Fruit fly (Drosophila melanogaster) whole organism, prepupa: Measurements from ENCODE around the gene CG34393.

ENCODE experiments used
- Blimp-1 ChIP-seq: fragments of 200-800 bp; sonication (Bioruptor generic); optimal IDR thresholded peaks from 3 replicates; lab custom pipeline; 2017; ENCODE audit warnings: missing biosample characterization, missing genetic modification characterization, mild to moderate bottlenecking, moderate library complexity, missing genetic modification reagents
- CG10631 ChIP-seq: fragments of 200-800 bp; sonication (Bioruptor generic); optimal IDR thresholded peaks from 2 replicates; lab custom pipeline; 2016; ENCODE audit warnings: missing biosample characterization, missing genetic modification characterization
- CG11294 ChIP-seq: fragments of 200-800 bp; sonication (Bioruptor generic); IDR thresholded peaks from 2 replicates; pipeline ENCODE4 v1.3.6; 2022; ENCODE audit warnings: missing biosample characterization, missing genetic modification characterization
- CG11762 ChIP-seq: fragments of 200-800 bp; sonication (Bioruptor generic); optimal IDR thresholded peaks from 3 replicates; lab custom pipeline; 2016; ENCODE audit warnings: missing biosample characterization, missing genetic modification characterization; ENCODE audit not compliant: insufficient read depth
- CG15336 ChIP-seq: fragments of 200-800 bp; sonication (Bioruptor generic); IDR thresholded peaks from 2 replicates; pipeline ENCODE4 v1.3.6; 2022; ENCODE audit warnings: missing biosample characterization, missing genetic modification characterization
- CG3032 ChIP-seq: fragments of 200-800 bp; optimal IDR thresholded peaks from 2 replicates; lab custom pipeline; 2019; ENCODE audit warnings: missing biosample characterization, mild to moderate bottlenecking, missing genetic modification characterization, moderate library complexity
- CG32006 ChIP-seq: fragments of 200-800 bp; sonication (Bioruptor generic); optimal IDR thresholded peaks from 3 replicates; lab custom pipeline; 2017; ENCODE audit warnings: missing biosample characterization, mild to moderate bottlenecking, missing genetic modification characterization
- CG34406 ChIP-seq: fragments of 200-800 bp; sonication (Bioruptor generic); optimal IDR thresholded peaks from 3 replicates; lab custom pipeline; 2016; ENCODE audit warnings: missing biosample characterization, missing genetic modification characterization
- CG3919 ChIP-seq: fragments of 200-800 bp; sonication (Bioruptor generic); optimal IDR thresholded peaks from 3 replicates; lab custom pipeline; 2016; ENCODE audit warnings: missing biosample characterization, missing genetic modification characterization
- CG4318 ChIP-seq: fragments of 200-800 bp; sonication (Bioruptor generic); optimal IDR thresholded peaks from 3 replicates; lab custom pipeline; 2017; ENCODE audit warnings: missing biosample characterization, mild to moderate bottlenecking, missing genetic modification characterization
- CG6163 ChIP-seq: fragments of 200-800 bp; sonication (Bioruptor generic); IDR thresholded peaks from 3 replicates; pipeline ENCODE4 v1.3.6; 2022; ENCODE audit warnings: missing biosample characterization, missing genetic modification characterization
- CG6792 ChIP-seq: fragments of 200-800 bp; sonication (Bioruptor generic); optimal IDR thresholded peaks from 3 replicates; lab custom pipeline; 2016; ENCODE audit warnings: missing biosample characterization, missing genetic modification characterization
- CG6808 ChIP-seq: fragments of 200-800 bp; sonication (Bioruptor generic); optimal IDR thresholded peaks from 3 replicates; lab custom pipeline; 2017; ENCODE audit warnings: missing biosample characterization, missing genetic modification characterization, mild to moderate bottlenecking, moderate library complexity, missing genetic modification reagents
- CG6854 ChIP-seq: fragments of 200-800 bp; sonication (Bioruptor generic); optimal IDR thresholded peaks from 2 replicates; lab custom pipeline; 2017; ENCODE audit warnings: missing biosample characterization, mild to moderate bottlenecking, missing genetic modification characterization
- CG7368 ChIP-seq: fragments of 200-800 bp; sonication (Bioruptor generic); optimal IDR thresholded peaks from 3 replicates; lab custom pipeline; 2016; ENCODE audit warnings: missing biosample characterization, missing genetic modification characterization
- CG8119 ChIP-seq: fragments of 200-800 bp; sonication (Bioruptor generic); IDR thresholded peaks from 3 replicates; pipeline ENCODE4 v1.3.6; 2022; ENCODE audit warnings: missing biosample characterization, missing genetic modification characterization
- CG8319 ChIP-seq: fragments of 200-800 bp; sonication (Bioruptor generic); optimal IDR thresholded peaks from 3 replicates; lab custom pipeline; 2016; ENCODE audit warnings: missing biosample characterization, missing genetic modification characterization
- CG8632 ChIP-seq: fragments of 200-800 bp; sonication (Bioruptor generic); optimal IDR thresholded peaks from 3 replicates; lab custom pipeline; 2016; ENCODE audit warnings: missing biosample characterization, missing genetic modification characterization
- Eip75B ChIP-seq: fragments of 200-800 bp; sonication (Bioruptor generic); optimal IDR thresholded peaks from 3 replicates; lab custom pipeline; 2016; ENCODE audit warnings: missing biosample characterization, missing genetic modification characterization
- Eip78C ChIP-seq: fragments of 200-800 bp; sonication (Bioruptor generic); peaks from one replicate; lab custom pipeline; 2016; ENCODE audit warnings: missing biosample characterization, missing genetic modification characterization
- Eip93F ChIP-seq: fragments of 200-800 bp; sonication (Bioruptor generic); optimal IDR thresholded peaks from 2 replicates; lab custom pipeline; 2016; ENCODE audit warnings: missing biosample characterization, mild to moderate bottlenecking, missing genetic modification characterization
- Ets21C ChIP-seq: fragments of 200-800 bp; sonication (Bioruptor generic); optimal IDR thresholded peaks from 3 replicates; lab custom pipeline; 2016; ENCODE audit warnings: missing biosample characterization, missing genetic modification characterization
- Gug ChIP-seq: fragments of 200-800 bp; sonication (Bioruptor generic); IDR thresholded peaks from 2 replicates; pipeline ENCODE4 v1.3.6; 2022; ENCODE audit warnings: missing biosample characterization, missing genetic modification characterization
- Hr38 ChIP-seq: sonication (Bioruptor generic); optimal IDR thresholded peaks from 2 replicates; lab custom pipeline; 2016; ENCODE audit warnings: missing biosample characterization, missing genetic modification characterization
- Hr39 ChIP-seq: fragments of 200-800 bp; sonication (Bioruptor generic); optimal IDR thresholded peaks from 2 replicates; lab custom pipeline; 2016; ENCODE audit warnings: missing biosample characterization, missing genetic modification characterization
- Hr4 ChIP-seq: fragments of 200-800 bp; sonication (Bioruptor generic); optimal IDR thresholded peaks from 3 replicates; lab custom pipeline; 2016; ENCODE audit warnings: missing biosample characterization, missing genetic modification characterization
- Lpt ChIP-seq: fragments of 200-800 bp; sonication (Bioruptor generic); optimal IDR thresholded peaks from 3 replicates; lab custom pipeline; 2016; ENCODE audit warnings: missing biosample characterization, missing genetic modification characterization
- OdsH ChIP-seq: fragments of 200-800 bp; sonication (Bioruptor generic); optimal IDR thresholded peaks from 3 replicates; lab custom pipeline; 2016; ENCODE audit warnings: missing biosample characterization, missing genetic modification characterization
- Smox ChIP-seq: fragments of 200-800 bp; sonication (Bioruptor generic); optimal IDR thresholded peaks from 3 replicates; lab custom pipeline; 2016; ENCODE audit warnings: missing biosample characterization, missing genetic modification characterization
- achi ChIP-seq: fragments of 200-800 bp; sonication (Bioruptor generic); optimal IDR thresholded peaks from 3 replicates; lab custom pipeline; 2016; ENCODE audit warnings: missing biosample characterization, missing genetic modification characterization
- acj6 ChIP-seq: fragments of 200-800 bp; sonication (Bioruptor generic); optimal IDR thresholded peaks from 3 replicates; lab custom pipeline; 2016; ENCODE audit warnings: missing biosample characterization, missing genetic modification characterization
- dac ChIP-seq: fragments of 200-800 bp; sonication (Bioruptor generic); optimal IDR thresholded peaks from 2 replicates; lab custom pipeline; 2017; ENCODE audit warnings: missing biosample characterization, mild to moderate bottlenecking, missing genetic modification characterization
- eg ChIP-seq: fragments of 200-800 bp; sonication (Bioruptor generic); IDR thresholded peaks from 3 replicates; pipeline ENCODE4 v1.3.6; 2022; ENCODE audit warnings: missing biosample characterization, missing genetic modification characterization
- esn ChIP-seq: fragments of 200-800 bp; sonication (Bioruptor generic); optimal IDR thresholded peaks from 2 replicates; lab custom pipeline; 2016; ENCODE audit warnings: missing biosample characterization, mild to moderate bottlenecking, missing genetic modification characterization, moderate library complexity
- fd59A ChIP-seq: fragments of 200-800 bp; sonication (Bioruptor generic); optimal IDR thresholded peaks from 2 replicates; lab custom pipeline; 2017; ENCODE audit warnings: missing biosample characterization, mild to moderate bottlenecking, missing genetic modification characterization, missing genetic modification reagents
- fkh ChIP-seq: fragments of 200-800 bp; sonication (Bioruptor generic); optimal IDR thresholded peaks from 3 replicates; lab custom pipeline; 2017; ENCODE audit warnings: missing biosample characterization, mild to moderate bottlenecking, missing genetic modification characterization, moderate library complexity
- net ChIP-seq: fragments of 200-800 bp; sonication (Bioruptor generic); optimal IDR thresholded peaks from 3 replicates; lab custom pipeline; 2016; ENCODE audit warnings: missing biosample characterization, missing genetic modification characterization
- spab ChIP-seq: fragments of 200-800 bp; sonication (Bioruptor generic); optimal IDR thresholded peaks from 2 replicates; lab custom pipeline; 2017; ENCODE audit warnings: missing biosample characterization, mild to moderate bottlenecking, missing genetic modification characterization, missing genetic modification reagents
- topi ChIP-seq: fragments of 200-800 bp; sonication (Bioruptor generic); optimal IDR thresholded peaks from 3 replicates; lab custom pipeline; 2016; ENCODE audit warnings: missing biosample characterization, missing genetic modification characterization
- vri ChIP-seq: fragments of 200-800 bp; sonication (Bioruptor generic); optimal IDR thresholded peaks from 3 replicates; lab custom pipeline; 2016; ENCODE audit warnings: missing biosample characterization, mild to moderate bottlenecking, missing genetic modification characterization

Gene CG34393

DNA sequence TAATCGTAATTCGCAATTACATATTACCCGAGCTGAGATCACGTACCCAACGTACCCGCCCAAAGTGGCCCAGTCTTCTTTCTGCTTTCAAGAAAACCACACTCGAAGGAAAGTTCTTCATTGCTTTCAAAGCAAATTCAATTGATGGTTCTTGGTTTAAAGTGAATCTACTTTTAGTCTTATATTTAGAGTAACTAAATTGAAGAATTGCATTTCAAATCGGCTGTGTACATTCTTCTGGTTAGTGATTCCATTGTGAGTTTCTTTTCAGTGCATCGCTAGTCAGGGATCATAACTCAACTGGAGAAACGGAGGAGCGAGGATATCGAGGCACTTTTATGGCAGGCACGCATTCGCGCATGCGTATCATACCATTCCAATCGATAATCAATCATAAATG is 48.6 kb downstream of the CG34393 start (continued):
- TF ChIP-seq vri: no peak
- TF ChIP-seq fd59A (GFP tag; lab: Kevin White, UChicago): no peak
- TF ChIP-seq Eip93F (GFP tag; lab: Kevin White, UChicago): no peak
- peak; percentile 42 for TF ChIP-seq CG10631 (GFP tag; lab: Kevin White, UChicago)
- no peak for TF ChIP-seq CG34406 (GFP tag; lab: Kevin White, UChicago)
- TF ChIP-seq Hr39 (GFP tag; lab: Kevin White, UChicago): no peak
- no peak for TF ChIP-seq CG11762
- 0 out of 2 replicates have a peak, but pooled peaks have one; percentile 15 for TF ChIP-seq Gug
- TF ChIP-seq CG8632 (GFP tag; lab: Kevin White, UChicago): no peak
- TF ChIP-seq achi (GFP tag; lab: Kevin White, UChicago): no peak
- peak; percentile 28 for TF ChIP-seq Smox
- no peak for TF ChIP-seq Hr4
- peak; percentile 14 for TF ChIP-seq CG3032
- TF ChIP-seq Blimp-1 (GFP tag; lab: Kevin White, UChicago): no peak
- no peak for TF ChIP-seq CG8119 (GFP tag; lab: Robert Waterston, UW)
- TF ChIP-seq topi: no peak
- TF ChIP-seq CG6792 (GFP tag; lab: Kevin White, UChicago): no peak
- TF ChIP-seq acj6: peak; percentile 41
- no peak for TF ChIP-seq CG8319
- TF ChIP-seq net (GFP tag; lab: Kevin White, UChicago): no peak
- TF ChIP-seq esn: peak; percentile 36
- TF ChIP-seq CG7368 (GFP tag; lab: Kevin White, UChicago): no peak
- peak; percentile 37 for TF ChIP-seq OdsH (GFP tag; lab: Kevin White, UChicago)
- 0 out of 2 replicates have a peak, but pooled peaks have one; percentile 7 for TF ChIP-seq CG11294 (GFP tag; lab: Robert Waterston, UW)
- no peak for TF ChIP-seq CG3919 (GFP tag; lab: Kevin White, UChicago)
- TF ChIP-seq CG6854 (GFP tag; lab: Kevin White, UChicago): no peak
- TF ChIP-seq spab: no peak
- peak; percentile 1 for TF ChIP-seq Ets21C (GFP tag; lab: Kevin White, UChicago)
- TF ChIP-seq, all 60 proteins: peak for 20

DNA sequence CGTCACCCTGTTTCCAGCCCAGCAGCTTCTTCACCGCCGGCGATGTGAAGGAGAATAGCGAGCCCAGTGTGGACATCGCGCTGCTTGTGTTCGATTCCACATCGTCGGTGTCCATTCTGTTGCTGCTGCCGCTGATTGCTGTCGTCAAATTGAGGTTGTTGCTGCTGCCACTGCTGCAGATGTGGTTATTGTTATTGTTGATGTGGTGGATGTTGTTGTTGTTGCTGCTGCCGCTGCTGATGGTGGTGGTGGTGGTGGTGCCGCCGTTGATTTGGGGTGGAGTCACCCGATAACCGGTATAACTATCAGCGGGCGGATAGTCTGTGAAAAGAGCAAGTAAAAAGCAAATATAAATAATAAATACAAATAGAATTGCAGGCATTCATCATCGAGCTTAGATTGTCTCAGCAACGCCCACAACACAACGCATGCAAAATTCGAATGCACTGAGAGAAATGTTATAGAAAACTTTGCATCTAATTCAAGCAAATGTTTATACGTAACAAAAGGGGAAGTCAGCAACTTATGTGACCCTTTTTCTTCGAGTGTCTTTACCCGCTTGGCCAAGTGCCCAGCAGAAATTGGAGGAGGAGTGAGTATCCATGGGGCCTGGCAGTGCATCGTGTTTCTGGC is 51.2 kb downstream of the CG34393 start:
- TF ChIP-seq CG8119 (GFP tag; lab: Robert Waterston, UW): peak; percentile 69; the same call in 2 of the 3 replicates
- TF ChIP-seq Ets21C (GFP tag; lab: Kevin White, UChicago): no peak
- peak; percentile 48; the same call in 2 of the 3 replicates for TF ChIP-seq CG6163
- no peak for TF ChIP-seq Hr38 (GFP tag; lab: Kevin White, UChicago)
- TF ChIP-seq dac (GFP tag; lab: Kevin White, UChicago): peak; percentile 8
- TF ChIP-seq CG15336 (GFP tag; lab: Robert Waterston, UW): peak; percentile 58
- peak; percentile 80 for TF ChIP-seq eg
- peak; percentile 69 for TF ChIP-seq CG32006 (GFP tag; lab: Kevin White, UChicago)
- TF ChIP-seq achi (GFP tag; lab: Kevin White, UChicago): peak; percentile 27
- peak; percentile 50 for TF ChIP-seq Eip78C (GFP tag; lab: Kevin White, UChicago)
- TF ChIP-seq CG4318 (GFP tag; lab: Kevin White, UChicago): peak; percentile 15
- TF ChIP-seq Lpt: peak; percentile 66
- TF ChIP-seq fkh (GFP tag; lab: Kevin White, UChicago): peak; percentile 8
- TF ChIP-seq Hr4: peak; percentile 67
- TF ChIP-seq CG6808 (GFP tag; lab: Kevin White, UChicago): no peak
- TF ChIP-seq Gug: peak; percentile 48; the same call in 1 of the 2 replicates
- TF ChIP-seq Eip75B (GFP tag; lab: Kevin White, UChicago): no peak
- TF ChIP-seq CG11294 (GFP tag; lab: Robert Waterston, UW): peak; percentile 51
- peak; percentile 15 for TF ChIP-seq net (GFP tag; lab: Kevin White, UChicago)
- TF ChIP-seq OdsH (GFP tag; lab: Kevin White, UChicago): peak; percentile 5
